Fruit fly (Drosophila melanogaster) whole organism, embryonic: ENCODE data around the gene Nepl3.
A peak's percentile ranks its signal among the peaks of the same experiment; 100 is the strongest.

Source experiments
- Aef1 ChIP-seq: fragments of 200-800 bp; sonication (Bioruptor generic); IDR thresholded peaks from 3 replicates; pipeline ENCODE4 v1.3.6; 2022; ENCODE audit warnings: missing biosample characterization, missing genetic modification characterization
- Atf6 ChIP-seq: fragments of 200-800 bp; sonication (Bioruptor generic); IDR thresholded peaks from 2 replicates; pipeline ENCODE4 v1.3.6; 2022; ENCODE audit warnings: missing biosample characterization, missing genetic modification characterization
- CG10979 ChIP-seq: fragments of 200-800 bp; sonication (Bioruptor generic); optimal IDR thresholded peaks from 2 replicates; lab custom pipeline; 2018; ENCODE audit warnings: missing biosample characterization, mild to moderate bottlenecking, missing genetic modification characterization, moderate library complexity
- CG11085 ChIP-seq: fragments of 200-800 bp; sonication (Bioruptor generic); IDR thresholded peaks from 2 replicates; pipeline ENCODE4 v1.3.6; 2022; ENCODE audit warnings: missing biosample characterization, missing genetic modification characterization
- CG12942 ChIP-seq: fragments of 200-800 bp; sonication (Bioruptor generic); optimal IDR thresholded peaks from 3 replicates; lab custom pipeline; 2016; ENCODE audit warnings: missing biosample characterization, missing genetic modification characterization
- CG13894 ChIP-seq: fragments of 200-800 bp; sonication (Bioruptor generic); optimal IDR thresholded peaks from 3 replicates; lab custom pipeline; 2018; ENCODE audit warnings: missing biosample characterization, mild to moderate bottlenecking, missing genetic modification characterization, moderate library complexity
- CG15696 ChIP-seq: fragments of 200-800 bp; sonication (Bioruptor generic); optimal IDR thresholded peaks from 2 replicates; lab custom pipeline; 2019; ENCODE audit warnings: missing biosample characterization, mild to moderate bottlenecking, missing genetic modification characterization, moderate library complexity
- CG17359 ChIP-seq: fragments of 200-800 bp; sonication (Bioruptor generic); optimal IDR thresholded peaks from 3 replicates; lab custom pipeline; 2018; ENCODE audit warnings: missing biosample characterization, mild to moderate bottlenecking, missing genetic modification characterization, moderate library complexity
- CG17385 ChIP-seq: fragments of 200-800 bp; sonication (Bioruptor generic); optimal IDR thresholded peaks from 3 replicates; lab custom pipeline; 2018; ENCODE audit warnings: missing biosample characterization, mild to moderate bottlenecking, missing genetic modification characterization
- CG18262 ChIP-seq: fragments of 200-800 bp; optimal IDR thresholded peaks from 3 replicates; lab custom pipeline; 2019; ENCODE audit warnings: missing biosample characterization, mild to moderate bottlenecking, missing genetic modification characterization, moderate library complexity
- CG18599 ChIP-seq: fragments of 200-800 bp; sonication (Bioruptor generic); optimal IDR thresholded peaks from 3 replicates; lab custom pipeline; 2017; ENCODE audit warnings: missing biosample characterization, missing genetic modification characterization, mild to moderate bottlenecking, moderate library complexity, missing genetic modification reagents
- CG2129 ChIP-seq: fragments of 200-800 bp; sonication (Bioruptor generic); IDR thresholded peaks from 2 replicates; pipeline ENCODE4 v1.3.6; 2022; ENCODE audit warnings: missing biosample characterization, missing genetic modification characterization; ENCODE audit not compliant: partially characterized antibody
- CG2199 ChIP-seq: fragments of 200-800 bp; sonication (Bioruptor generic); IDR thresholded peaks from 3 replicates; pipeline ENCODE4 v1.3.6; 2022; ENCODE audit warnings: missing biosample characterization, missing genetic modification characterization
- CG2202 ChIP-seq: fragments of 200-800 bp; sonication (Bioruptor generic); optimal IDR thresholded peaks from 2 replicates; lab custom pipeline; 2018; ENCODE audit warnings: missing biosample characterization, mild to moderate bottlenecking, missing genetic modification characterization
- CG30020 ChIP-seq: fragments of 200-800 bp; optimal IDR thresholded peaks from 2 replicates; lab custom pipeline; 2019; ENCODE audit warnings: missing biosample characterization, mild to moderate bottlenecking, missing genetic modification characterization, moderate library complexity
- CG31441 ChIP-seq: fragments of 200-800 bp; sonication (Bioruptor generic); IDR thresholded peaks from 2 replicates; pipeline ENCODE4 v1.3.6; 2022; ENCODE audit warnings: missing biosample characterization, missing genetic modification characterization
- CG32767 ChIP-seq: fragments of 200-800 bp; sonication (Bioruptor generic); IDR thresholded peaks from 2 replicates; pipeline ENCODE4 v1.3.6; 2022; ENCODE audit warnings: missing biosample characterization, missing genetic modification characterization
- CG4424 ChIP-seq: fragments of 200-800 bp; sonication (Bioruptor generic); optimal IDR thresholded peaks from 3 replicates; lab custom pipeline; 2016; ENCODE audit warnings: missing biosample characterization, missing genetic modification characterization
- CG6689 ChIP-seq: fragments of 200-800 bp; sonication (Bioruptor generic); IDR thresholded peaks from 2 replicates; pipeline ENCODE4 v1.3.6; 2022; ENCODE audit warnings: missing biosample characterization, missing genetic modification characterization
- CG6791 ChIP-seq: fragments of 200-800 bp; sonication (Bioruptor generic); IDR thresholded peaks from 3 replicates; pipeline ENCODE4 v1.3.6; 2022; ENCODE audit warnings: missing biosample characterization, missing genetic modification characterization; ENCODE audit not compliant: partially characterized antibody
- CG8388 ChIP-seq: fragments of 200-800 bp; sonication (Bioruptor generic); optimal IDR thresholded peaks from 2 replicates; lab custom pipeline; 2019; ENCODE audit warnings: missing biosample characterization, mild to moderate bottlenecking, missing genetic modification characterization, moderate library complexity
- CG8924 ChIP-seq: fragments of 200-800 bp; optimal IDR thresholded peaks from 3 replicates; lab custom pipeline; 2019; ENCODE audit warnings: missing biosample characterization, mild to moderate bottlenecking, missing genetic modification characterization, moderate library complexity
- CkIIα-i1 ChIP-seq: fragments of 200-800 bp; sonication (Bioruptor generic); IDR thresholded peaks from 2 replicates; pipeline ENCODE4 v1.3.6; 2022; ENCODE audit warnings: missing biosample characterization, missing genetic modification characterization
- CoRest ChIP-seq: fragments of 200-800 bp; sonication (Bioruptor generic); optimal IDR thresholded peaks from 3 replicates; lab custom pipeline; 2018; ENCODE audit warnings: missing biosample characterization, mild to moderate bottlenecking, missing genetic modification characterization, moderate library complexity
- Deaf1 ChIP-seq: fragments of 200-800 bp; optimal IDR thresholded peaks from 3 replicates; lab custom pipeline; 2019; ENCODE audit warnings: missing biosample characterization, mild to moderate bottlenecking, missing genetic modification characterization, moderate library complexity
- Drgx ChIP-seq: fragments of 200-800 bp; sonication (Bioruptor generic); IDR thresholded peaks from 2 replicates; pipeline ENCODE4 v1.3.6; 2022; ENCODE audit warnings: missing biosample characterization, missing genetic modification characterization
- HmgZ ChIP-seq: fragments of 200-800 bp; sonication (Bioruptor generic); optimal IDR thresholded peaks from 2 replicates; lab custom pipeline; 2018; ENCODE audit warnings: missing biosample characterization, mild to moderate bottlenecking, missing genetic modification characterization
- Lhr ChIP-seq: fragments of 200-800 bp; sonication (Bioruptor generic); optimal IDR thresholded peaks from 3 replicates; lab custom pipeline; 2017; ENCODE audit warnings: mild to moderate bottlenecking, missing biosample characterization, missing genetic modification reagents, missing genetic modification characterization
- Med ChIP-seq: fragments of 200-800 bp; sonication (Bioruptor generic); peaks from one replicate; lab custom pipeline; 2016; ENCODE audit warnings: missing biosample characterization, missing genetic modification characterization, mild to moderate bottlenecking, inconsistent platforms, moderate library complexity
- Nf-YB ChIP-seq: fragments of 200-800 bp; sonication (Bioruptor generic); optimal IDR thresholded peaks from 3 replicates; lab custom pipeline; 2019; ENCODE audit warnings: missing biosample characterization, mild to moderate bottlenecking, missing genetic modification characterization, moderate library complexity
- Oli ChIP-seq: fragments of 200-800 bp; sonication (Bioruptor generic); optimal IDR thresholded peaks from 2 replicates; lab custom pipeline; 2018; ENCODE audit warnings: missing biosample characterization, mild to moderate bottlenecking, missing genetic modification characterization, moderate library complexity
- Pdp1 ChIP-seq, 2 experiments: fragments of 200-800 bp; sonication (Bioruptor generic); optimal IDR thresholded peaks; 3 replicates each; lab custom pipeline; 2016; ENCODE audit warnings: missing biosample characterization in 2 of 2, missing genetic modification characterization in 2 of 2, mild to moderate bottlenecking in 1 of 2, moderate library complexity in 1 of 2
- Ptx1 ChIP-seq: fragments of 200-800 bp; sonication (Bioruptor generic); IDR thresholded peaks from 2 replicates; pipeline ENCODE4 v1.3.6; 2022; ENCODE audit warnings: missing biosample characterization, missing genetic modification characterization
- Sin3A ChIP-seq: fragments of >200 bp; optimal IDR thresholded peaks from 2 replicates; lab custom pipeline; 2018
- Xrp1 ChIP-seq: fragments of 200-800 bp; sonication (Bioruptor generic); IDR thresholded peaks from 2 replicates; pipeline ENCODE4 v1.3.6; 2022; ENCODE audit warnings: missing biosample characterization, missing genetic modification characterization
- amos ChIP-seq: fragments of 200-800 bp; sonication (Bioruptor generic); IDR thresholded peaks from 2 replicates; pipeline ENCODE4 v1.3.6; 2022; ENCODE audit warnings: missing biosample characterization, missing genetic modification characterization; ENCODE audit not compliant: partially characterized antibody
- bigmax ChIP-seq: fragments of 200-800 bp; sonication (Bioruptor generic); optimal IDR thresholded peaks from 2 replicates; lab custom pipeline; 2018; ENCODE audit warnings: missing biosample characterization, mild to moderate bottlenecking, missing genetic modification characterization
- br ChIP-seq: fragments of >200 bp; optimal IDR thresholded peaks from 2 replicates; lab custom pipeline; 2017
- eyg ChIP-seq: fragments of 200-800 bp; sonication (Bioruptor generic); optimal IDR thresholded peaks from 3 replicates; lab custom pipeline; 2016; ENCODE audit warnings: missing biosample characterization, missing genetic modification characterization
- fd102C ChIP-seq: fragments of 200-800 bp; sonication (Bioruptor generic); optimal IDR thresholded peaks from 2 replicates; lab custom pipeline; 2018; ENCODE audit warnings: missing biosample characterization, mild to moderate bottlenecking, missing genetic modification characterization, moderate library complexity
- fd96Cb ChIP-seq: fragments of 200-800 bp; sonication (Bioruptor generic); optimal IDR thresholded peaks from 2 replicates; lab custom pipeline; 2018; ENCODE audit warnings: missing biosample characterization, mild to moderate bottlenecking, missing genetic modification characterization, moderate library complexity
- gro ChIP-seq: fragments of 200-800 bp; sonication (Bioruptor generic); optimal IDR thresholded peaks from 2 replicates; lab custom pipeline; 2016; ENCODE audit warnings: missing biosample characterization, missing genetic modification characterization
- insv ChIP-seq, 2 experiments: fragments of 200-800 bp; sonication (Bioruptor generic); optimal IDR thresholded peaks; 3 replicates each; lab custom pipeline; 2016 to 2018; ENCODE audit warnings: missing biosample characterization in 2 of 2, missing genetic modification characterization in 2 of 2
- lola ChIP-seq, 3 experiments: fragments of >200 bp in 2 of 3; fragments of 200-800 bp in 1 of 3; sonication (Bioruptor generic) in 1 of 3; optimal IDR thresholded peaks; 2 replicates each; lab custom pipeline; 2017 to 2019; ENCODE audit warnings: missing biosample characterization in 3 of 3, missing genetic modification characterization in 3 of 3, mild to moderate bottlenecking in 1 of 3, moderate library complexity in 1 of 3
- sens ChIP-seq: fragments of 200-800 bp; sonication (Bioruptor generic); peaks from one replicate; lab custom pipeline; 2016; ENCODE audit warnings: missing biosample characterization, missing genetic modification characterization
- sima ChIP-seq: fragments of 200-800 bp; sonication (Bioruptor generic); optimal IDR thresholded peaks from 2 replicates; lab custom pipeline; 2016; ENCODE audit warnings: missing biosample characterization, missing genetic modification characterization
- stwl ChIP-seq: fragments of 200-800 bp; sonication (Bioruptor generic); optimal IDR thresholded peaks from 3 replicates; lab custom pipeline; 2018; ENCODE audit warnings: missing biosample characterization, mild to moderate bottlenecking, missing genetic modification characterization, moderate library complexity
- sug ChIP-seq: fragments of 200-800 bp; optimal IDR thresholded peaks from 2 replicates; lab custom pipeline; 2019; ENCODE audit warnings: missing biosample characterization, mild to moderate bottlenecking, missing genetic modification characterization, moderate library complexity
- trem ChIP-seq: fragments of 200-800 bp; optimal IDR thresholded peaks from 3 replicates; lab custom pipeline; 2019; ENCODE audit warnings: missing biosample characterization, mild to moderate bottlenecking, missing genetic modification characterization, moderate library complexity
- vnd ChIP-seq: fragments of 200-800 bp; sonication (Bioruptor generic); IDR thresholded peaks from 3 replicates; pipeline ENCODE4 v1.3.6; 2022; ENCODE audit warnings: missing biosample characterization, missing genetic modification characterization; ENCODE audit not compliant: partially characterized antibody
- zf30C ChIP-seq: fragments of 200-800 bp; sonication (Bioruptor generic); optimal IDR thresholded peaks from 3 replicates; lab custom pipeline; 2018; ENCODE audit warnings: missing biosample characterization, mild to moderate bottlenecking, missing genetic modification characterization

Nepl3 gene

dm6 chr2L:5042076-5042475 is 16.0 kb downstream of the Nepl3 start (continued):
- TF ChIP-seq lola (GFP tag; optimal IDR thresholded peaks at IDR 0.05; lab: Kevin White, UChicago) = peak in 1 of 3 experiments; percentile 57
- peak; percentile 68 for TF ChIP-seq CG18262
- TF ChIP-seq CG31441 (GFP tag; lab: Robert Waterston, UW) = peak; percentile 41; the same call in 1 of the 2 replicates
- TF ChIP-seq Aef1 (GFP tag; lab: Robert Waterston, UW) = no peak
- TF ChIP-seq CG2199 (GFP tag; lab: Robert Waterston, UW) = no peak
- 0 out of 2 replicates have a peak, but pooled peaks have one; percentile 32 for TF ChIP-seq CG6689 (GFP tag; lab: Robert Waterston, UW)
- TF ChIP-seq CG18599 = peak; percentile 3
- TF ChIP-seq trem (tag; lab: Kevin White, UChicago) = peak; percentile 22
- peak; percentile 53; the same call in 1 of the 2 replicates for TF ChIP-seq Xrp1 (GFP tag; lab: Robert Waterston, UW)
- peak; percentile 55 for TF ChIP-seq CG15696 (tag; lab: Kevin White, UChicago)
- peak; percentile 36 for TF ChIP-seq Oli (tag; lab: Kevin White, UChicago)
- TF ChIP-seq CG2129 = no peak
- peak; percentile 43 for TF ChIP-seq zf30C (GFP tag; lab: Kevin White, UChicago)
- peak; percentile 4 for TF ChIP-seq HmgZ (tag; lab: Kevin White, UChicago)
- TF ChIP-seq CG32767 (GFP tag; lab: Robert Waterston, UW) = no peak
- TF ChIP-seq CG2202 (tag; lab: Kevin White, UChicago) = no peak
- peak; percentile 33 for TF ChIP-seq fd96Cb (tag; lab: Kevin White, UChicago)
- peak; percentile 31 for TF ChIP-seq CG17359
- TF ChIP-seq sug = no peak
- TF ChIP-seq Atf6 (GFP tag; lab: Robert Waterston, UW) = no peak
- peak in 1 of 2 experiments; percentile 6 for TF ChIP-seq Pdp1 (GFP tag; optimal IDR thresholded peaks at IDR 0.05; lab: Kevin White, UChicago)
- no peak for TF ChIP-seq CkIIα-i1
- peak; percentile 27 for TF ChIP-seq CG17385 (GFP tag; lab: Kevin White, UChicago)
- TF ChIP-seq CG8924 (tag; lab: Kevin White, UChicago) = peak; percentile 27
- TF ChIP-seq gro = no peak
- peak; percentile 58 for TF ChIP-seq CG10979 (tag; lab: Kevin White, UChicago)
- TF ChIP-seq CoRest (tag; lab: Kevin White, UChicago) = peak; percentile 54

DNA sequence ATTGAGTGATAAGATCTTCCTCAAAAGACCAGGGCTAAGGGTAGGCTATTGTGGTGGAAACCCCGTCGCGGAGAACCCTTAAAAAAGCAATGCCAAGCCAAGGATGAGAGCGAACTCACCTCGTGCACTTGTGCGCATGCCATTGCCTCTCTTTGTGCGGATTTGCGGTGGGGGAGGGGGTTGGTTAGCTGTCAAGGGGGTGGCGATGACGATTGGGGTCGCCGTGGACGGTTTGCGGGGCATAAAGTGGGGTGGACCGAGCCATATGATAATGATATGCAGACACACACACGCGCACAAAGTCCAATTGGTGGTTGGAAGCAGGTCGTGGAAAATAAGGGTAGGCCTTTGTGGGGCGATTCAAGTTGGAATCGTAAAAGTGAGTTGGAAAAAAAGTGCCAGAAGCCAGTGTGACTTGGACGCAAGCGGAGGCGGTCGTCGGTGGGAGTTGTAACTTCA is 20.6 kb downstream of the Nepl3 start, which contains the start of the genes CG14042 and SP555:
Gene CG14042 (plus strand): TSS at position 308 of the 459 bp plus-strand sequence.
Gene SP555 (plus strand): TSS at position 308 of the 459 bp plus-strand sequence.
- no peak for TF ChIP-seq Sin3A
- no peak for TF ChIP-seq Ptx1 (GFP tag; lab: Robert Waterston, UW)
- peak; percentile 20 for TF ChIP-seq sens (GFP tag; lab: Kevin White, UChicago)
- no peak for TF ChIP-seq fd102C
- peak; percentile 37; the same call in 1 of the 2 replicates for TF ChIP-seq Drgx (GFP tag; lab: Robert Waterston, UW)
- TF ChIP-seq CG12942 = no peak
- TF ChIP-seq CG11085 (GFP tag; lab: Robert Waterston, UW) = no peak
- TF ChIP-seq CG13894 (tag; lab: Kevin White, UChicago) = peak; percentile 66
- peak; percentile 7 for TF ChIP-seq Med
- TF ChIP-seq Lhr (GFP tag; lab: Kevin White, UChicago) = no peak
- no peak for TF ChIP-seq br (lab: Kevin White, UChicago)
- TF ChIP-seq CG30020 (tag; lab: Kevin White, UChicago) = no peak
- TF ChIP-seq bigmax (GFP tag; lab: Kevin White, UChicago) = no peak
- no peak for TF ChIP-seq CG4424 (GFP tag; lab: Kevin White, UChicago)
- 0 out of 3 replicates have a peak, but pooled peaks have one; percentile 41 for TF ChIP-seq CG6791
- peak in 1 of 2 experiments; percentile 77 for TF ChIP-seq insv (GFP tag; optimal IDR thresholded peaks at IDR 0.05; lab: Kevin White, UChicago)
- 0 out of 2 replicates have a peak, but pooled peaks have one; percentile 13 for TF ChIP-seq amos (GFP tag; lab: Robert Waterston, UW)
- no peak for TF ChIP-seq CG8388 (GFP tag; lab: Kevin White, UChicago)
- peak; percentile 52 for TF ChIP-seq Nf-YB
- no peak for TF ChIP-seq sima (GFP tag; lab: Kevin White, UChicago)
- no peak for TF ChIP-seq stwl
- TF ChIP-seq vnd (GFP tag; lab: Robert Waterston, UW) = no peak
- TF ChIP-seq trem (tag; lab: Kevin White, UChicago) = no peak
- TF ChIP-seq Deaf1 (tag; lab: Kevin White, UChicago) = peak; percentile 56
- TF ChIP-seq eyg (GFP tag; lab: Kevin White, UChicago) = no peak
